Worm (Caenorhabditis elegans) whole organism, L3 larva: Measurements from ENCODE around the gene nop-1.
A peak's percentile ranks its signal among the peaks of the same experiment; 100 is the strongest.

Experiments
- R02D3.7 ChIP-seq: fragments of 150-350 bp; optimal IDR thresholded peaks from 2 replicates; lab custom pipeline; 2014; ENCODE audit warnings: missing biosample characterization, missing genetic modification characterization
- aly-2 ChIP-seq: fragments of 150-350 bp; optimal IDR thresholded peaks from 2 replicates; lab custom pipeline; 2014; ENCODE audit warnings: missing biosample characterization, missing genetic modification characterization
- ama-1 ChIP-seq: fragments of 150-350 bp; optimal IDR thresholded peaks from 2 replicates; lab custom pipeline; 2018
- ceh-16 ChIP-seq: sonication (generic microtip); optimal IDR thresholded peaks from 2 replicates; lab custom pipeline; 2017; ENCODE audit warnings: missing biosample characterization, missing genetic modification characterization
- ceh-9 ChIP-seq: sonication (generic microtip); optimal IDR thresholded peaks from 2 replicates; lab custom pipeline; 2018; ENCODE audit warnings: missing biosample characterization, missing genetic modification characterization
- daf-12 ChIP-seq: fragments of 150-350 bp; optimal IDR thresholded peaks from 2 replicates; lab custom pipeline; 2014; ENCODE audit warnings: missing biosample characterization, missing genetic modification reagents, missing genetic modification characterization
- egl-27 ChIP-seq: sonication (generic microtip); optimal IDR thresholded peaks from 4 replicates; lab custom pipeline; 2017; ENCODE audit warnings: missing biosample characterization, missing genetic modification reagents, missing genetic modification characterization
- egl-5 ChIP-seq: fragments of 150-350 bp; optimal IDR thresholded peaks from 2 replicates; lab custom pipeline; 2017; ENCODE audit warnings: missing biosample characterization, missing genetic modification reagents, missing genetic modification characterization, inconsistent platforms
- elt-1 ChIP-seq: fragments of 150-350 bp; optimal IDR thresholded peaks from 2 replicates; lab custom pipeline; 2014; ENCODE audit warnings: missing biosample characterization, missing genetic modification characterization
- elt-2 ChIP-seq: sonication (generic microtip); optimal IDR thresholded peaks from 2 replicates; lab custom pipeline; 2016; ENCODE audit warnings: missing genetic modification reagents, mild to moderate bottlenecking, missing genetic modification characterization, missing compliant biosample characterization
- elt-3 ChIP-seq, 3 experiments: fragments of 150-350 bp in 1 of 3; sonication (generic microtip) in 2 of 3; optimal IDR thresholded peaks; 2 replicates in 2 of 3; 4 replicates in 1 of 3; lab custom pipeline; 2014 to 2017; ENCODE audit warnings: missing biosample characterization in 3 of 3, missing genetic modification characterization in 3 of 3
- eor-1 ChIP-seq, 2 experiments: fragments of 150-350 bp; optimal IDR thresholded peaks; 2 replicates each; lab custom pipeline; 2014 to 2018; ENCODE audit warnings: missing biosample characterization in 2 of 2, missing genetic modification characterization in 2 of 2
- fkh-10 ChIP-seq: sonication (generic microtip); optimal IDR thresholded peaks from 2 replicates; lab custom pipeline; 2017; ENCODE audit warnings: missing biosample characterization, missing genetic modification reagents, missing genetic modification characterization
- fos-1 ChIP-seq: fragments of 150-350 bp; optimal IDR thresholded peaks from 2 replicates; lab custom pipeline; 2014; ENCODE audit warnings: missing biosample characterization, missing genetic modification characterization
- hmg-11 ChIP-seq: sonication (generic microtip); optimal IDR thresholded peaks from 2 replicates; lab custom pipeline; 2016; ENCODE audit warnings: missing genetic modification characterization, missing compliant biosample characterization
- jun-1 ChIP-seq: fragments of 150-350 bp; optimal IDR thresholded peaks from 2 replicates; lab custom pipeline; 2014; ENCODE audit warnings: missing biosample characterization, missing genetic modification reagents, missing genetic modification characterization
- lin-15B ChIP-seq: fragments of 150-350 bp; optimal IDR thresholded peaks from 2 replicates; lab custom pipeline; 2014; ENCODE audit warnings: missing biosample characterization, missing genetic modification characterization
- lin-39 ChIP-seq: fragments of 150-350 bp; optimal IDR thresholded peaks from 2 replicates; lab custom pipeline; 2018; ENCODE audit warnings: missing biosample characterization, missing genetic modification reagents, missing genetic modification characterization
- mdl-1 ChIP-seq: fragments of 150-350 bp; optimal IDR thresholded peaks from 2 replicates; lab custom pipeline; 2014; ENCODE audit warnings: missing biosample characterization, missing genetic modification characterization
- nfya-1 ChIP-seq: sonication (generic microtip); optimal IDR thresholded peaks from 2 replicates; lab custom pipeline; 2017; ENCODE audit warnings: missing genetic modification characterization, mild to moderate bottlenecking, missing compliant biosample characterization, antibody characterized with exemption, moderate library complexity; ENCODE audit not compliant: insufficient read depth
- nhr-11 ChIP-seq: fragments of 150-350 bp; optimal IDR thresholded peaks from 2 replicates; lab custom pipeline; 2014; ENCODE audit warnings: missing biosample characterization, missing genetic modification characterization
- nhr-23 ChIP-seq: fragments of 150-350 bp; optimal IDR thresholded peaks from 2 replicates; lab custom pipeline; 2014; ENCODE audit warnings: missing biosample characterization, missing genetic modification reagents, missing genetic modification characterization
- nhr-237 ChIP-seq: fragments of 150-350 bp; optimal IDR thresholded peaks from 2 replicates; lab custom pipeline; 2014; ENCODE audit warnings: missing biosample characterization, missing genetic modification characterization
- nhr-25 ChIP-seq: sonication (generic microtip); optimal IDR thresholded peaks from 2 replicates; lab custom pipeline; 2017; ENCODE audit warnings: missing biosample characterization, missing genetic modification characterization
- nhr-43 ChIP-seq: sonication (generic microtip); optimal IDR thresholded peaks from 2 replicates; lab custom pipeline; 2016; ENCODE audit warnings: mild to moderate bottlenecking, missing genetic modification characterization, missing compliant biosample characterization; ENCODE audit not compliant: poor library complexity, severe bottlenecking
- nhr-67 ChIP-seq: fragments of 150-350 bp; optimal IDR thresholded peaks from 2 replicates; lab custom pipeline; 2014; ENCODE audit warnings: missing biosample characterization, missing genetic modification characterization
- nhr-76 ChIP-seq: fragments of 150-350 bp; sonication (generic microtip); optimal IDR thresholded peaks from 5 replicates; lab custom pipeline; 2014; ENCODE audit warnings: missing biosample characterization, missing genetic modification characterization
- nhr-77 ChIP-seq: fragments of 150-350 bp; optimal IDR thresholded peaks from 2 replicates; lab custom pipeline; 2014; ENCODE audit warnings: missing biosample characterization, missing genetic modification characterization
- pha-4 ChIP-seq: fragments of 150-350 bp; optimal IDR thresholded peaks from 2 replicates; lab custom pipeline; 2014; ENCODE audit warnings: missing biosample characterization, missing genetic modification reagents, missing genetic modification characterization
- pqm-1 ChIP-seq: fragments of 150-350 bp; optimal IDR thresholded peaks from 2 replicates; lab custom pipeline; 2017; ENCODE audit warnings: missing biosample characterization, missing genetic modification characterization, inconsistent platforms
- sea-2 ChIP-seq: fragments of 150-350 bp; sonication (generic microtip); optimal IDR thresholded peaks from 4 replicates; lab custom pipeline; 2014; ENCODE audit warnings: missing biosample characterization, missing genetic modification reagents, missing genetic modification characterization
- snpc-4 ChIP-seq: fragments of 150-350 bp; optimal IDR thresholded peaks from 2 replicates; lab custom pipeline; 2014; ENCODE audit warnings: missing biosample characterization, missing genetic modification characterization
- tbx-2 ChIP-seq: sonication (generic microtip); optimal IDR thresholded peaks from 2 replicates; lab custom pipeline; 2016; ENCODE audit warnings: mild to moderate bottlenecking, missing genetic modification characterization, missing compliant biosample characterization
- unc-39 ChIP-seq: sonication (generic microtip); optimal IDR thresholded peaks from 4 replicates; lab custom pipeline; 2017; ENCODE audit warnings: missing biosample characterization, missing genetic modification characterization
- unc-62 ChIP-seq: fragments of 150-350 bp; sonication (generic microtip); optimal IDR thresholded peaks from 4 replicates; lab custom pipeline; 2014; ENCODE audit warnings: missing biosample characterization, missing genetic modification reagents, missing genetic modification characterization
- ztf-11 ChIP-seq: fragments of 150-350 bp; optimal IDR thresholded peaks from 2 replicates; lab custom pipeline; 2014; ENCODE audit warnings: missing biosample characterization, missing genetic modification characterization
- ztf-4 ChIP-seq: fragments of 150-350 bp; optimal IDR thresholded peaks from 2 replicates; lab custom pipeline; 2014; ENCODE audit warnings: missing biosample characterization, missing genetic modification characterization

nop-1 gene

ce11 chrIII:5950756-5951345, 7.7 kb upstream of the nop-1 start:
- TF ChIP-seq unc-39 (tag; lab: Kevin White, UChicago) = no peak
- no peak for TF ChIP-seq fos-1 (tag; lab: Kevin White, UChicago)
- TF ChIP-seq ama-1 = peak; percentile 44
- TF ChIP-seq elt-3 (tag; optimal IDR thresholded peaks at IDR 0.05; lab: Kevin White, UChicago) = no peak
- TF ChIP-seq nhr-43 = peak; percentile 27
- TF ChIP-seq nhr-77 (tag; lab: Kevin White, UChicago) = no peak
- peak; percentile 42 for TF ChIP-seq pqm-1
- no peak for TF ChIP-seq nhr-23 (tag; lab: Kevin White, UChicago)
- TF ChIP-seq ztf-4 = no peak
- no peak for TF ChIP-seq nhr-237
- TF ChIP-seq egl-5 = no peak
- peak; percentile 17 for TF ChIP-seq nhr-25 (tag; lab: Kevin White, UChicago)
- no peak for TF ChIP-seq R02D3.7
- TF ChIP-seq jun-1 (tag; lab: Kevin White, UChicago) = no peak
- peak; percentile 75 for TF ChIP-seq elt-2
- no peak for TF ChIP-seq tbx-2 (tag; lab: Kevin White, UChicago)
- no peak for TF ChIP-seq daf-12 (tag; lab: Kevin White, UChicago)
- no peak for TF ChIP-seq unc-62 (GFP tag; lab: Kevin White, UChicago)
- no peak for TF ChIP-seq nhr-11 (tag; lab: Kevin White, UChicago)
- no peak for TF ChIP-seq sea-2 (GFP tag; lab: Kevin White, UChicago)
- TF ChIP-seq nfya-1 (tag; lab: Kevin White, UChicago) = peak; percentile 5
- TF ChIP-seq, all 47 proteins: peak for 6

DNA sequence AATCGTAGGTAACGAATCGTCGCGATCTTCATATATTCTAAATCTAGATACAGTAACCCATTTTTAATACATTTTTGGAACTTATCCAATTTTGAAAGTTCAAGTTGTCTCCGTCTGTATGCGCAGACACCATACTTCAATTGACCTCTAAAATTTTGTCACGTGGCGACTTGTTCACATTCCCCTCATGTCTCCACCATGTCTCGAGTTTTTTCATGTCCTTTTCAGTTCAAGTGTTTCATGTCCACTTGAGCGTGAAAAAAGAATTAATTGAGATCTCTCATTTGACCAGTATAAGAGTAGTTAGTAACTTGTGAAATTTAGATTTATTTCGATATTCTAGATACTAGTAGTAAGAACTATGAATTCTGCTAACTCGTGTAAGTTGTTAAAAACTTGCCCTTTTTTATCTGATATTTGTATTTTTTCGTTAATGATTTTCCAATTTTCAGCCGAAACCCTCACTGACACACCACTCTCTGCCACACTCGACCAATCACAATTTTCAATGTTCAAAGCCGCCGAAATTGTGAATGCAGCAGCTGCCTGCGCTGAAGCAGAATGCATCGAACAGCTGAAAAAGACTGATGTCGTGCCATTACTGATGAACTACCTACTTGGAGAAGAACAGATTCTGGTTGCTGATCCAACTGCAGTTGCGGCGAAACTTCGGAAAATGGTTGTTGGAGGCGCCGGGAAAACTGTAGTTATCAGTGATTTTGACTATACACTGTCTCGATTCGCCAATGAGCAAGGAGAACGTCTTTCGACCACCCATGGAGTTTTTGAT, 6.7 kb upstream of the nop-1 start:
- TF ChIP-seq mdl-1 (peak; percentile 22), fkh-10 (no peak), ceh-16 (tag; lab: Kevin White, UChicago) (no peak), unc-39 (tag; lab: Kevin White, UChicago) (no peak), nhr-25 (tag; lab: Kevin White, UChicago) (peak; percentile 87), ceh-9 (tag; lab: Kevin White, UChicago) (no peak), egl-27 (tag; lab: Kevin White, UChicago) (no peak), ama-1 (peak; percentile 58), nhr-23 (tag; lab: Kevin White, UChicago) (peak; percentile 27), lin-39 (tag; lab: Kevin White, UChicago) (no peak), nfya-1 (tag; lab: Kevin White, UChicago) (peak; percentile 13), egl-5 (no peak), hmg-11 (no peak), lin-15B (no peak)

DNA sequence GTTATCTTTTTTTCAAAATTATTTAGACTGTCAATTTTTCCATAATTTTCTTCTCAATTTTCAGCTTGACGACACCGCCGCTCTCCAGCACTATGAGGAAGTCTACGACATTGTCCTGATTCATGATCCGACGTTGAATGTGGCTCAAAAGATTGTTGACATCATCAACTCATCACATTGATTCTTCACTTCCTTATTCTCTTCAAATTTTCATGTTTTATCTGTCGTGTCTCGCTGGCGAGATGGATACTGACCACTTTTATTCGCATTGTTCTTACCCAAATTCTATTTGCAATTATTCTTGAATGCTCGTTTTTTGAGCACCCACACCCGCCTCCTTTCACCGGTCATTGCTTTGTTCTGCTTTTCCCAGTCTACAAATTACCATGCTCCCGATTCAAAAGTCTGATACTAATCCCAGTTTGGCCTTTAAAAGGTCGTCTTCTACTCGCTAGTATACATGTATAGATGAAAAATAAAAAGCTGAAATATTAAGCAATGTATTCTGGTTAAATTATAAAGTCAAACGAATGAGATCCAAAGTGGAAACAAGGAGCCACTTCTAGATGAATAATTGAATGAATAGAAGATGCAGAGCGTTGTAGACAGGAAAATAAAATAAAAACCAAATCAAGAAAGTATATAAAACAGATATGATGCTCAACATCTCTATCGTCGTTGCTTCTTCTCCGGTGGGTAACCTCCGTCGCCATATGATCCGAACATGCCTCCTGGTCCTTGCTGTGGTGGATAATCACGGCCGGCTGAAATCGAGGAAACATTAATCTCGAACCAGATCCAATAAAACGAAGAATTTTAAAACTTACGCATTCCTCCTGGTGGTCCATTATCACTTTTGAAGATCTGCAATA, 5.2 kb upstream of the nop-1 start:
- TF ChIP-seq nhr-77 (tag; lab: Kevin White, UChicago) (peak; percentile 40), nhr-23 (tag; lab: Kevin White, UChicago) (peak; percentile 42), pha-4 (tag; lab: Kevin White, UChicago) (peak; percentile 12), ama-1 (peak; percentile 35), nhr-43 (peak; percentile 55), nhr-25 (tag; lab: Kevin White, UChicago) (peak; percentile 67), pqm-1 (peak; percentile 15), ztf-4 (peak; percentile 6), nhr-67 (no peak), egl-5 (no peak), aly-2 (tag; lab: Kevin White, UChicago) (peak; percentile 73)

ce11 chrIII:5953913-5954290, 4.6 kb upstream of the nop-1 start:
- TF ChIP-seq unc-39 (tag; lab: Kevin White, UChicago) (no peak), sea-2 (GFP tag; lab: Kevin White, UChicago) (no peak), daf-12 (tag; lab: Kevin White, UChicago) (no peak), eor-1 (tag; optimal IDR thresholded peaks at IDR 0.05; lab: Kevin White, UChicago) (no peak), lin-39 (tag; lab: Kevin White, UChicago) (no peak), snpc-4 (no peak), ceh-16 (tag; lab: Kevin White, UChicago) (no peak), R02D3.7 (no peak), nhr-11 (tag; lab: Kevin White, UChicago) (no peak), nhr-76 (tag; lab: Kevin White, UChicago) (no peak), ztf-11 (tag; lab: Kevin White, UChicago) (no peak), elt-1 (no peak), egl-5 (no peak)
